Fruit fly (Drosophila melanogaster) whole organism, embryonic: Measurements from ENCODE around the gene CG8319.

Experiments
- CG10431 ChIP-seq: fragments of 200-800 bp; sonication (Bioruptor generic); optimal IDR thresholded peaks from 3 replicates; lab custom pipeline; 2018; ENCODE audit warnings: missing biosample characterization, mild to moderate bottlenecking, missing genetic modification characterization
- CG11560 ChIP-seq: fragments of 200-800 bp; sonication (Bioruptor generic); IDR thresholded peaks from 3 replicates; pipeline ENCODE4 v1.3.6; 2022; ENCODE audit warnings: missing biosample characterization, missing genetic modification characterization
- CG12155 ChIP-seq: fragments of 200-800 bp; sonication (Bioruptor generic); optimal IDR thresholded peaks from 3 replicates; lab custom pipeline; 2016; ENCODE audit warnings: missing biosample characterization, missing genetic modification characterization
- CG12219 ChIP-seq: fragments of 200-800 bp; sonication (Bioruptor generic); optimal IDR thresholded peaks from 3 replicates; lab custom pipeline; 2018; ENCODE audit warnings: missing biosample characterization, mild to moderate bottlenecking, missing genetic modification characterization
- CG14014 ChIP-seq: fragments of 200-800 bp; sonication (Bioruptor generic); IDR thresholded peaks from 2 replicates; pipeline ENCODE4 v1.3.6; 2022; ENCODE audit warnings: missing biosample characterization, missing genetic modification characterization
- CG14710 ChIP-seq: fragments of 200-800 bp; sonication (Bioruptor generic); optimal IDR thresholded peaks from 3 replicates; lab custom pipeline; 2019; ENCODE audit warnings: missing biosample characterization, mild to moderate bottlenecking, missing genetic modification characterization, moderate library complexity
- CG14860 ChIP-seq: fragments of 200-800 bp; sonication (Bioruptor generic); IDR thresholded peaks from 3 replicates; pipeline ENCODE4 v1.3.6; 2022; ENCODE audit warnings: missing biosample characterization, missing genetic modification characterization; ENCODE audit not compliant: partially characterized antibody
- CG15073 ChIP-seq: fragments of 200-800 bp; sonication (Bioruptor generic); optimal IDR thresholded peaks from 2 replicates; lab custom pipeline; 2016; ENCODE audit warnings: missing biosample characterization, missing genetic modification characterization
- CG1602 ChIP-seq: fragments of 200-800 bp; sonication (Bioruptor generic); optimal IDR thresholded peaks from 3 replicates; lab custom pipeline; 2016; ENCODE audit warnings: missing biosample characterization, missing genetic modification characterization
- CG16815 ChIP-seq: fragments of 200-800 bp; sonication (Bioruptor generic); optimal IDR thresholded peaks from 3 replicates; lab custom pipeline; 2017; ENCODE audit warnings: missing biosample characterization, mild to moderate bottlenecking, missing genetic modification characterization
- CG18764 ChIP-seq: fragments of 200-800 bp; sonication (Bioruptor generic); optimal IDR thresholded peaks from 3 replicates; lab custom pipeline; 2016; ENCODE audit warnings: missing biosample characterization, missing genetic modification characterization
- CG30431 ChIP-seq: fragments of 200-800 bp; sonication (Bioruptor generic); optimal IDR thresholded peaks from 2 replicates; lab custom pipeline; 2017; ENCODE audit warnings: missing biosample characterization, missing genetic modification characterization
- CG31365 ChIP-seq: fragments of 200-800 bp; sonication (Bioruptor generic); optimal IDR thresholded peaks from 2 replicates; lab custom pipeline; 2018; ENCODE audit warnings: missing biosample characterization, mild to moderate bottlenecking, missing genetic modification characterization
- CG33213 ChIP-seq: fragments of 200-800 bp; sonication (Bioruptor generic); optimal IDR thresholded peaks from 3 replicates; lab custom pipeline; 2016; ENCODE audit warnings: missing biosample characterization, missing genetic modification characterization
- CG3838 ChIP-seq: fragments of 200-800 bp; sonication (Bioruptor generic); optimal IDR thresholded peaks from 3 replicates; lab custom pipeline; 2016; ENCODE audit warnings: missing biosample characterization, missing genetic modification characterization
- CG4282 ChIP-seq: fragments of 200-800 bp; sonication (Bioruptor generic); optimal IDR thresholded peaks from 2 replicates; lab custom pipeline; 2016; ENCODE audit warnings: missing biosample characterization, missing genetic modification characterization
- CG4730 ChIP-seq: fragments of 200-800 bp; sonication (Bioruptor generic); IDR thresholded peaks from 2 replicates; pipeline ENCODE4 v1.3.6; 2022; ENCODE audit warnings: missing biosample characterization, missing genetic modification characterization
- CG6654 ChIP-seq: fragments of 200-800 bp; sonication (Bioruptor generic); optimal IDR thresholded peaks from 2 replicates; lab custom pipeline; 2017; ENCODE audit warnings: missing biosample characterization, mild to moderate bottlenecking, missing genetic modification characterization
- CG6683 ChIP-seq: fragments of 200-800 bp; sonication (Bioruptor generic); optimal IDR thresholded peaks from 2 replicates; lab custom pipeline; 2017; ENCODE audit warnings: missing biosample characterization, mild to moderate bottlenecking, missing genetic modification characterization, missing genetic modification reagents
- CG6854 ChIP-seq: fragments of 200-800 bp; sonication (Bioruptor generic); optimal IDR thresholded peaks from 3 replicates; lab custom pipeline; 2017; ENCODE audit warnings: missing biosample characterization, mild to moderate bottlenecking, missing genetic modification characterization
- CG8765 ChIP-seq: fragments of 200-800 bp; sonication (Bioruptor generic); IDR thresholded peaks from 2 replicates; pipeline ENCODE4 v1.3.6; 2022; ENCODE audit warnings: missing biosample characterization, missing genetic modification characterization
- CG9876 ChIP-seq: fragments of 200-800 bp; sonication (Bioruptor generic); optimal IDR thresholded peaks from 2 replicates; lab custom pipeline; 2016; ENCODE audit warnings: missing biosample characterization, missing genetic modification characterization
- CkIIα-i1 ChIP-seq: fragments of 200-800 bp; sonication (Bioruptor generic); IDR thresholded peaks from 2 replicates; pipeline ENCODE4 v1.3.6; 2022; ENCODE audit warnings: missing biosample characterization, missing genetic modification characterization
- H15 ChIP-seq: fragments of 200-800 bp; sonication (Bioruptor generic); IDR thresholded peaks from 3 replicates; pipeline ENCODE4 v1.3.6; 2022; ENCODE audit warnings: missing biosample characterization, missing genetic modification characterization
- HLH54F ChIP-seq: fragments of 200-800 bp; sonication (Bioruptor generic); optimal IDR thresholded peaks from 3 replicates; lab custom pipeline; 2016; ENCODE audit warnings: missing biosample characterization, missing genetic modification characterization
- HmgD ChIP-seq: fragments of 200-800 bp; sonication (Bioruptor generic); optimal IDR thresholded peaks from 3 replicates; lab custom pipeline; 2016; ENCODE audit warnings: missing biosample characterization, missing genetic modification characterization
- Hmx ChIP-seq: fragments of 200-800 bp; sonication (Bioruptor generic); optimal IDR thresholded peaks from 2 replicates; lab custom pipeline; 2016; ENCODE audit warnings: missing biosample characterization, missing genetic modification characterization
- Hsf ChIP-seq: fragments of 200-800 bp; sonication (Bioruptor generic); optimal IDR thresholded peaks from 3 replicates; lab custom pipeline; 2016; ENCODE audit warnings: missing biosample characterization, missing genetic modification characterization
- Mes4 ChIP-seq: fragments of 200-800 bp; sonication (Bioruptor generic); optimal IDR thresholded peaks from 2 replicates; lab custom pipeline; 2016; ENCODE audit warnings: missing biosample characterization, missing genetic modification characterization
- NFAT ChIP-seq: fragments of 200-800 bp; sonication (Bioruptor generic); IDR thresholded peaks from 2 replicates; pipeline ENCODE4 v1.3.6; 2022; ENCODE audit warnings: missing biosample characterization, missing genetic modification characterization
- Trl ChIP-seq, 3 experiments: fragments of >200 bp in 2 of 3; fragments of 200-800 bp in 1 of 3; sonication (Bioruptor generic) in 1 of 3; optimal IDR thresholded peaks; 2 replicates in 1 of 3; 3 replicates in 2 of 3; lab custom pipeline; 2016 to 2017; ENCODE audit warnings: missing biosample characterization in 1 of 3, missing genetic modification characterization in 1 of 3
- ab ChIP-seq: fragments of 200-800 bp; sonication (Bioruptor generic); optimal IDR thresholded peaks from 2 replicates; lab custom pipeline; 2016; ENCODE audit warnings: missing biosample characterization, missing genetic modification characterization
- ato ChIP-seq: fragments of 200-800 bp; sonication (Bioruptor generic); IDR thresholded peaks from 2 replicates; pipeline ENCODE4 v1.3.6; 2022; ENCODE audit warnings: missing biosample characterization, missing genetic modification characterization; ENCODE audit not compliant: partially characterized antibody
- bab2 ChIP-seq: fragments of 200-800 bp; sonication (Bioruptor generic); optimal IDR thresholded peaks from 2 replicates; lab custom pipeline; 2016; ENCODE audit warnings: missing biosample characterization, missing genetic modification characterization
- cato ChIP-seq: fragments of 200-800 bp; sonication (Bioruptor generic); optimal IDR thresholded peaks from 2 replicates; lab custom pipeline; 2016; ENCODE audit warnings: missing biosample characterization, missing genetic modification characterization, borderline replicate concordance
- ci ChIP-seq: fragments of 200-800 bp; sonication (Bioruptor generic); IDR thresholded peaks from 3 replicates; pipeline ENCODE4 v1.3.6; 2022; ENCODE audit warnings: missing biosample characterization, missing genetic modification characterization
- cwo ChIP-seq: fragments of 200-800 bp; sonication (Bioruptor generic); optimal IDR thresholded peaks from 3 replicates; lab custom pipeline; 2017; ENCODE audit warnings: missing biosample characterization, missing genetic modification characterization, mild to moderate bottlenecking, moderate library complexity, missing genetic modification reagents
- dimm ChIP-seq: fragments of 200-800 bp; sonication (Bioruptor generic); IDR thresholded peaks from 2 replicates; pipeline ENCODE4 v1.3.6; 2022; ENCODE audit warnings: missing biosample characterization, missing genetic modification characterization
- en ChIP-seq: fragments of 200-800 bp; sonication (Bioruptor generic); optimal IDR thresholded peaks from 2 replicates; lab custom pipeline; 2016; ENCODE audit warnings: missing biosample characterization, missing genetic modification characterization
- gsb ChIP-seq: fragments of 200-800 bp; sonication (Bioruptor generic); IDR thresholded peaks from 2 replicates; pipeline ENCODE4 v1.3.6; 2022; ENCODE audit warnings: missing biosample characterization, missing genetic modification characterization
- lab ChIP-seq: fragments of 200-800 bp; sonication (Bioruptor generic); optimal IDR thresholded peaks from 3 replicates; lab custom pipeline; 2017; ENCODE audit warnings: missing biosample characterization, missing genetic modification characterization, mild to moderate bottlenecking, moderate library complexity, missing genetic modification reagents
- lbe ChIP-seq: fragments of 200-800 bp; sonication (Bioruptor generic); optimal IDR thresholded peaks from 2 replicates; lab custom pipeline; 2016; ENCODE audit warnings: missing biosample characterization, mild to moderate bottlenecking, missing genetic modification characterization
- org-1 ChIP-seq: fragments of 200-800 bp; sonication (Bioruptor generic); optimal IDR thresholded peaks from 2 replicates; lab custom pipeline; 2017; ENCODE audit warnings: missing biosample characterization, missing genetic modification characterization
- pros ChIP-seq: fragments of 200-800 bp; sonication (Bioruptor generic); optimal IDR thresholded peaks from 3 replicates; lab custom pipeline; 2019; ENCODE audit warnings: missing biosample characterization, mild to moderate bottlenecking, missing genetic modification characterization, moderate library complexity
- run ChIP-seq: fragments of 200-800 bp; sonication (Bioruptor generic); optimal IDR thresholded peaks from 3 replicates; lab custom pipeline; 2018; ENCODE audit warnings: missing biosample characterization, mild to moderate bottlenecking, missing genetic modification characterization
- sima ChIP-seq: fragments of 200-800 bp; sonication (Bioruptor generic); optimal IDR thresholded peaks from 2 replicates; lab custom pipeline; 2016; ENCODE audit warnings: missing biosample characterization, missing genetic modification characterization
- sqz ChIP-seq: fragments of 200-800 bp; sonication (Bioruptor generic); optimal IDR thresholded peaks from 3 replicates; lab custom pipeline; 2018; ENCODE audit warnings: missing biosample characterization, mild to moderate bottlenecking, missing genetic modification characterization
- stc ChIP-seq: fragments of 200-800 bp; sonication (Bioruptor generic); IDR thresholded peaks from 2 replicates; pipeline ENCODE4 v1.3.6; 2022; ENCODE audit warnings: missing biosample characterization, missing genetic modification characterization
- tap ChIP-seq: fragments of 200-800 bp; optimal IDR thresholded peaks from 3 replicates; lab custom pipeline; 2019; ENCODE audit warnings: missing biosample characterization, mild to moderate bottlenecking, missing genetic modification characterization, moderate library complexity
- usp ChIP-seq: fragments of >200 bp; optimal IDR thresholded peaks from 2 replicates; lab custom pipeline; 2017; ENCODE audit warnings: missing biosample characterization, missing genetic modification characterization
- wek ChIP-seq: fragments of 200-800 bp; sonication (Bioruptor generic); optimal IDR thresholded peaks from 3 replicates; lab custom pipeline; 2018; ENCODE audit warnings: missing biosample characterization, mild to moderate bottlenecking, missing genetic modification characterization, moderate library complexity

CG8319 gene

dm6 chr3R:9626880-9627401 is at the start of gene CG8319, which contains the start of gene CG9427 (continued):
- TF ChIP-seq CG31365 (tag; lab: Kevin White, UChicago) (no peak), CG6683 (GFP tag; lab: Kevin White, UChicago) (no peak), tap (tag; lab: Kevin White, UChicago) (peak; percentile 41), CG4282 (GFP tag; lab: Kevin White, UChicago) (no peak), usp (GFP tag; lab: Kevin White, UChicago) (no peak), CG16815 (GFP tag; lab: Kevin White, UChicago) (no peak), CG4730 (GFP tag; lab: Robert Waterston, UW) (no peak), run (tag; lab: Kevin White, UChicago) (peak; percentile 35), Trl (optimal IDR thresholded peaks at IDR 0.05; lab: Kevin White, UChicago) (no peak), Trl (GFP tag; optimal IDR thresholded peaks at IDR 0.05; lab: Kevin White, UChicago) (peak; percentile 17), H15 (GFP tag; lab: Robert Waterston, UW) (peak; percentile 18; the same call in 1 of the 3 replicates), wek (no peak), CG11560 (tag; lab: Robert Waterston, UW) (no peak), CG14014 (GFP tag; lab: Robert Waterston, UW) (peak; percentile 51; the same call in 1 of the 2 replicates), HmgD (peak; percentile 7), CG12219 (no peak), gsb (GFP tag; lab: Robert Waterston, UW) (no peak), ci (peak; percentile 60; the same call in 1 of the 3 replicates), CG15073 (GFP tag; lab: Kevin White, UChicago) (no peak), bab2 (GFP tag; lab: Kevin White, UChicago) (peak; percentile 42), Hsf (GFP tag; lab: Kevin White, UChicago) (peak; percentile 75), lab (GFP tag; lab: Kevin White, UChicago) (peak; percentile 53), ato (GFP tag; lab: Robert Waterston, UW) (peak; percentile 16; the same call in 1 of the 2 replicates), pros (GFP tag; lab: Kevin White, UChicago) (no peak), Hmx (GFP tag; lab: Kevin White, UChicago) (peak; percentile 59), CkIIα-i1 (GFP tag; lab: Robert Waterston, UW) (no peak), CG12155 (GFP tag; lab: Kevin White, UChicago) (peak; percentile 74), HLH54F (GFP tag; lab: Kevin White, UChicago) (peak; percentile 60), NFAT (GFP tag; lab: Robert Waterston, UW) (peak; percentile 42), Mes4 (GFP tag; lab: Kevin White, UChicago) (peak; percentile 49), CG1602 (GFP tag; lab: Kevin White, UChicago) (peak; percentile 30), CG6654 (GFP tag; lab: Kevin White, UChicago) (no peak), lbe (GFP tag; lab: Kevin White, UChicago) (peak; percentile 10), dimm (GFP tag; lab: Robert Waterston, UW) (no peak), CG6854 (GFP tag; lab: Kevin White, UChicago) (no peak), ab (GFP tag; lab: Kevin White, UChicago) (no peak), CG10431 (no peak), CG9876 (no peak), CG8765 (no peak), stc (no peak), CG30431 (GFP tag; lab: Kevin White, UChicago) (no peak), sima (no peak), en (GFP tag; lab: Kevin White, UChicago) (peak; percentile 10), CG3838 (GFP tag; lab: Kevin White, UChicago) (no peak), CG14710 (tag; lab: Kevin White, UChicago) (peak; percentile 85), cwo (GFP tag; lab: Kevin White, UChicago) (peak; percentile 30), CG18764 (GFP tag; lab: Kevin White, UChicago) (peak; percentile 62), sqz (GFP tag; lab: Kevin White, UChicago) (no peak), cato (GFP tag; lab: Kevin White, UChicago) (no peak), org-1 (no peak), CG33213 (peak; percentile 26), CG14860 (GFP tag; lab: Robert Waterston, UW) (peak; percentile 82)
